Worm (Caenorhabditis elegans) whole organism, L4/young adult: Measurements from ENCODE around the gene srw-101.

Experiments used
- W03F9.2 ChIP-seq: fragments of 150-350 bp; optimal IDR thresholded peaks from 2 replicates; lab custom pipeline; 2014; ENCODE audit warnings: missing biosample characterization, missing genetic modification characterization
- dao-5 ChIP-seq: sonication (generic microtip); optimal IDR thresholded peaks from 2 replicates; lab custom pipeline; 2016; ENCODE audit warnings: missing genotype, missing genetic modification characterization, moderate library complexity, missing compliant biosample characterization
- him-1 ChIP-seq: sonication (generic microtip); optimal IDR thresholded peaks from 2 replicates; lab custom pipeline; 2016; ENCODE audit warnings: missing genotype, missing genetic modification reagents, missing genetic modification characterization, missing compliant biosample characterization

Gene srw-101

DNA sequence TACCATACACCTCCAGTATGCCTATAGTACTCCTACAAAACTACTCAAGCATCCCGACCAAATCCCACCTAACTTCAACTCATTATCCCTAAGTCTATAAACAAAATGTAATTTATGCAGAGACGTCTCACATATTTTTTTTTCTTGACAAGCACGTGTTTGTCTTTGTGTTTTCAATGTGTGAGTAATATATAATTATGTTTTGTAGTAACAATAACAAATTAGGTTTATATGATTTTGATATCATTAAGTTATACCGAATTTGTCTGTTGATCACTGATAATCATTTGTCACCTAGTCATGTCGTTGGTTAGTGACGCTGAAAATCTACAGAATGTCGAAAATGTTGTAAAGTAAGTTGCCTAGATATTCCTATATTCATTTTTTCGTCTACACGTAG, 2.1 kb upstream of the srw-101 start, which contains the start of gene srw-102:
srw-102 (plus strand) TSS at position 301 of the 400 bp plus-strand sequence.
- TF ChIP-seq him-1 (tag; lab: Kevin White, UChicago) (no peak), dao-5 (tag; lab: Kevin White, UChicago) (no peak), W03F9.2 (tag; lab: Kevin White, UChicago) (no peak)

DNA sequence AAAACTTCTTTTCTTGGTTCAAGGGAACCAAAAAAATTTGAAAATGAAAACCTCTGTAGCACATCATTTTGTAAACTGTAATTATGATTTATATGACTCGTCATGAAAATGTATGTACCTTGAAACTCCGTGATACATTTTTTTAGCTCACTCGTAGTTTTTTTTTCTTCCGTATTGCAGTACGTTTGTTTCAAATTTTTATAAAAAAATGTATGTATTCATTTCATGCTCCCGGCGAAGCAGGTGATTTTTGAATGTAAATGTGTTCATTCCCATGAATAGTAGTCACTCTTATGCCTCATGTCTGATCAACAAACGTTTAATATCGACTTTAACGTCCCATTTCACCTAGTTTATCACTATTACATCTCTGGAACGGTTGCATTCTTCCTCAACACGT, 3.3 kb downstream of the srw-101 start, which contains the start of gene sri-27:
sri-27 (plus strand) TSS at position 301 of the 400 bp plus-strand sequence.
- TF ChIP-seq him-1 (tag; lab: Kevin White, UChicago) (no peak), W03F9.2 (tag; lab: Kevin White, UChicago) (no peak), dao-5 (tag; lab: Kevin White, UChicago) (no peak)

DNA sequence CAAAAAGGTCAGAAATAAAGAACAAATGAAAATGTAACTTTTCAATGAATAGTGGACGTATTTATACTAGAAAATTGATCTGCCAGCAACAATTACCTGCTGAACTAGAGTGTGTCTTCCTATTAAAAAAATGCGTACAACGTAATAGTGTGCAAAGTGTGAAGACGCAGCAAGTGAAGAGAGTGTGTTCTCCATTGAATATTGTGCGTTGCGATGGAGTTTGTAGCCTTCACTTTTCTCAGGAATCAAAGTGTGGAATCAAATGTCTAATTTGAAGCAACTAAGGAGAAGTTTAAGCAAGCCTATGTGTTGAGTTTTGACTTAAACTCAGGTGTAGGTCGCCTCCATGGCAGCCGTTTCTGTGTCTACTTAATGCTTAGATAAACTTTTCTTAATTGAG, 9.9 kb downstream of the srw-101 start, which contains the start of gene gst-21:
gst-21 (minus strand) TSS at position 101 of the 400 bp plus-strand sequence.
- TF ChIP-seq W03F9.2 (tag; lab: Kevin White, UChicago) (no peak), dao-5 (tag; lab: Kevin White, UChicago) (no peak), him-1 (tag; lab: Kevin White, UChicago) (no peak)

DNA sequence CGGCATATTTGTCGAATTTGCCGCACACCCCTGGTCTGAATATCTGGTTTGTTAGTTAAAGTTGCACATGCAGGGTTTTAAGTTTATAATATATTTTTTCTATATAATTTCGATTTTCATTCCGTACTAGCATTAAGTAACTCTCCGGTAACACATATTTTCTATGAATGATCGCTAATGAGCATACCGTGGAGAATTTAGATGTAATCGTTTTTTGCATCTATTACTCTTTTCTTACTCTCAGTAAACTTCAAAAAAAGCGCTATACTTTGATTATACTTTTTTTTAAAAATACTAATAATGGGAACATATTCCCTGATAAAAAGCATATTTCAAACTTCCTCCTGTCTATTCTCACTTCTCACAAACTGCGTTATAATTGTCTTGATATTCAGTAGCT, 12.5 kb downstream of the srw-101 start, which contains the start of gene str-160:
str-160 (plus strand) TSS at position 301 of the 400 bp plus-strand sequence.
- no peak for TF ChIP-seq dao-5 (tag; lab: Kevin White, UChicago)
- TF ChIP-seq him-1 (tag; lab: Kevin White, UChicago): no peak
- no peak for TF ChIP-seq W03F9.2 (tag; lab: Kevin White, UChicago)

DNA sequence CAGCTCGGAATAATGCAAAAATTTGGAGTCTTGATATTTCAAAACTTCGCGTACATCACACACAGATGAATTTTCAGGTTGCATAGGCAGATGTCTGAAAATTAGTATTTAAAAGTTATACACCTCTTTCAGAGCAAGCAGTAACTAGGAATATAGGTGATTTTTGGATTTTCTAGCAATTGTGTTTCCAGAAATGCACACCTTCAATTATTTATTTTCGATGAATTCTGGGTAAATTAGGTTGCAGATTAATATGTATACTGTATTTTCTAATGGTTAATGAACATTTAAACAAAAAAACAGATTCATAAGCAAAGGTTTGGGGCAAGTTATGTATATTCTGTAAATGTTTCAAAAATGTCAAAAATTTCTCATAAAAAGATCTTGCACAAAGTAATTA, 19.0 kb downstream of the srw-101 start, which contains the start of gene srab-25:
srab-25 (minus strand) TSS at position 101 of the 400 bp plus-strand sequence.
- TF ChIP-seq W03F9.2 (tag; lab: Kevin White, UChicago): no peak
- TF ChIP-seq dao-5 (tag; lab: Kevin White, UChicago): no peak
- no peak for TF ChIP-seq him-1 (tag; lab: Kevin White, UChicago)

DNA sequence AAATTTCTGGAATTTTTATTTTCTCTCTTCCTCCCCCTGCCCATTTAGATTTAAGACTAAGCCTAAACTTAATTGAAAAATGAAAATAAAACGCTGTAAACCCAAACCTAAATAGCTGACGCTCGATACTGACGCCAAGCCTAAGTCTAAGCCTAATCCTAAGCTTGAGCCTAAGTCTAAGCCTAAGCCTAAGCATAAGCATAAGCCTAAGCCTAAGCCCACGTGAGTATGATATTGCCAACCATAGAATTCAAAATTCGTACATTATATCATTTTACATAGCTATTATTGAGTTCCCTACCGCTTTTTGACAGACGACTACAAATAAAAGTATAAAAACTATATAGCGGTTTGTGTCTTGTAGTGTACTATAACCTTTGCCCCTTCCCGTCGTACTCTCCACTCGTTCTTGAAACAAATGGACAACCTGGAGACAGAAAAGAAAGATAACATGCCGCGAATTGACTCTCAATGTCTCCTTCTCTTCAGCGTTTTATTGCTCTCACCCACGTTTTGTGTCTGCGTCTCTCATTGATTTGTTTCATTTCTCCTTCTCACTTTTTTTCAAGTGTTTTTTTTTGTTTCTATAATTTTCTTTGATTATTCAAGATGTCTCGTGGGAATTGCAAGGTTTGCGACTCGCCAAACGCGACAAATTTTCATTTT, 21.3 kb downstream of the srw-101 start, which contains the start of gene nhr-256:
nhr-256 (plus strand) TSS at position 567 of the 666 bp plus-strand sequence.
- TF ChIP-seq W03F9.2 (tag; lab: Kevin White, UChicago): peak; percentile 80
- no peak for TF ChIP-seq him-1 (tag; lab: Kevin White, UChicago)

DNA sequence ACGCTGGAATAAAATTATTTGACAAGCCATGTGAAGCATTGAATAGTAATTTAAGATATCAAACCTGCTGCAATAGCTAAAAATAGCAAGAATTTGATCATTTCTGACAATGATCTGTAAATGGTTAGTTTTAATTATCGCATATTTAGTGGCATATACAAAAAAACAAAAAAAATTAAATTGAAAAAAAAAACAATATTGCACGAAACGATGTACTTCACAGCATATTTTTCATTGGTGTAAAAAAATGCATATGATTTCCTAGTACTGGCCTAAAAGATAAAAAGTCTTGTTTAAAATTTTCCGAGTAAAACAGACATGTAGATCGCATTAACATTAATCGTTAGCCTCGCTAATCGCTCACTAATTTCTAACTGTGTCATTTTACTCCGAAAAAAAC, 27.0 kb downstream of the srw-101 start, which contains the start of gene ZK697.8:
ZK697.8 (minus strand) TSS at position 101 of the 400 bp plus-strand sequence.
- TF ChIP-seq him-1 (tag; lab: Kevin White, UChicago) (no peak), dao-5 (tag; lab: Kevin White, UChicago) (no peak), W03F9.2 (tag; lab: Kevin White, UChicago) (no peak)

DNA sequence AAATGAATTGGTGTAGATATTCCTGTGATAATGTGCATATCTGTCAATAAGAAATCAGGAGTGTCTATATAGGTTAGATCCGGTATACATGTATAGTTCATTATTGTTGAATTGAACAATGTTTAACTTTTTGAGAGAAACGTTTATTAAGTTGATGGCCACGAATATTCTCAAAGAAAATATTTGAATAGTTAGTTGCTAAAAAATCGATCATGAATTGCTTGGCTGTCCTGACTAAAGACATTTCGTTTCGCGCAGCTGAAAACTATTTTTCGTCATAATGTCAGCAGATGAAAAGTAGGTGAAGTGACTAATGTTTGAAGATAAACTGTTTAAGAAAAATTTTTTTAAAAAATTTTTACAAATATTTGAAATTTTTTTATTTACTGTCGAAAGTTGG, 29.4 kb downstream of the srw-101 start, which contains the start of gene srh-199:
srh-199 (minus strand) TSS at position 101 of the 400 bp plus-strand sequence.
- no peak for TF ChIP-seq W03F9.2 (tag; lab: Kevin White, UChicago)
- no peak for TF ChIP-seq him-1 (tag; lab: Kevin White, UChicago)
- TF ChIP-seq dao-5 (tag; lab: Kevin White, UChicago): no peak

DNA sequence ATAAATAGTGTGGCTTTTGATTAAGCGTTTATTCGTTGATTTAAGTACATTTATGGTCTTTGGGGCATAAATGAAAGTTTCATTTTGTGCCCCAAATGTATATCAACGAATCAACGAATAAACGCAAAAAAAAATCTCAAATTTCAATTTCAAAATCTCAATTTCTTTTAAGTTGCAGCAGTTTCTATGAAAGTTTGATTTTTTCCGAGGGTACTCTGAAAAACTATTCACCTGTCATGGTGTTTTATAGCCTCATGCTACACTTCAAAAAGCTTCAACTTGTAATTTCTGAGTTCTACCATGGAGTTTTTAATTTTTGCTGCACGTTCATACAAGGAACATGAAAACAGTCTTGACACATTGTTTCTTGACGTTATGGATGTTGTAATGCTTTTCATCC, 30.4 kb downstream of the srw-101 start, which contains the start of gene ZK697.1:
ZK697.1 (plus strand) TSS at position 301 of the 400 bp plus-strand sequence.
- no peak for TF ChIP-seq dao-5 (tag; lab: Kevin White, UChicago)
- TF ChIP-seq him-1 (tag; lab: Kevin White, UChicago): no peak
- TF ChIP-seq W03F9.2 (tag; lab: Kevin White, UChicago): no peak

DNA sequence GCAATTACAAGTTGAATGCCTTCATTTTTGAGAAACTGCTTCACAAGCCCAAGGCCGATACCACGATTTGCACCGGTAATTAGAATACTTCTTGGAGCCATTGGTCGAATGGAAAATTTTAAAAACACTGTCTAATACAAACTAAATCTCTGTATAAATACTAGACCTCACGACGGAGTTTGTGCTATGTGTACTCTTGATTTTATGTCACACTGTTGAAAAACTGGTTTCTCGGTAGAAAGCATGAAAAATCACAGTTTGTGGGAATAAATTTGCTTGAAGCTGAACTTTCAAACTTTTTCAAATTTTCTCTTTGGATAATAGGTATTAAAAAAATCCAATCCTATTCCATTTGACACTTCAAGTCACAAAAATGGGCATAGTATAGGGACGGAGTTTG, 33.5 kb downstream of the srw-101 start, which contains the start of gene ZK697.14:
ZK697.14 (minus strand) TSS at position 101 of the 400 bp plus-strand sequence.
- TF ChIP-seq W03F9.2 (tag; lab: Kevin White, UChicago) (no peak), him-1 (tag; lab: Kevin White, UChicago) (no peak), dao-5 (tag; lab: Kevin White, UChicago) (no peak)

DNA sequence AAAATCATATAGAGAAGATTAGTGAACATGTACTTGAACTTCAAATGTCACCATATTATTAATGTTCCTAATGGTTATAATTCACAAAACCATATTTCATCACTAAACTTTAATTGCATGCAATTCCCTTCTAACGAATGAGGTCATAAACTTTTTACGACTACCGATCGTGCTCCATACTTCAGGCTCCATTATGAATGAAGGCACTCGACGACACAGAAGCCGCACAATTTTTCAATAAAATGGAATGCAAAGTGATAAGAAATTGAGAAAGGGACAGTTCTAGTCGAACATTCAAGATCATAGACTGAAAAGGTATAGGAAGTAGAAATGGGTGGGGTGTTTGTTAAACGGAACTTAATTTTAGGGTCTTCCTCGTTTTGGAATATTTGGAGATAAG, 34.0 kb downstream of the srw-101 start:
- TF ChIP-seq dao-5 (tag; lab: Kevin White, UChicago): no peak
- no peak for TF ChIP-seq him-1 (tag; lab: Kevin White, UChicago)
- TF ChIP-seq W03F9.2 (tag; lab: Kevin White, UChicago): no peak

DNA sequence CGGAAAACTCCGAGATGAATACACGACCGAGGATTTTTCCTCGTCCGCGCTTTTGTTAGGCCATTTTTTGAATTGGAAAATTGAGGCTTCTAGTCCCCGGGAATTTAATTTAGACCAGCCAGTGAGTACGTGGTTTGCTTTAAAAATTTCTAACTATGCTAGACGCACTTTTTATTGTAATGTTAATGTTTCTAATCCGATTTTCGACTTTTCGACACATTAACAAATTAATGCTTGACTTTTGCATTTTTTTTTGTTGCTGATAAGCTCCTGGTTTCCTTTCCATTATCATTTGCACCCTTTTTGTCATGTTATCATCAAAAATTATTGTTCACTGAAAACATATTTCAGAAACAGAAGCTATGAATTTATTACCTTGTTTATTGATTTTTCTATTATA, 34.8 kb downstream of the srw-101 start, which contains the start of gene clec-204:
clec-204 (plus strand) TSS at position 301 of the 400 bp plus-strand sequence.
- TF ChIP-seq him-1 (tag; lab: Kevin White, UChicago): no peak
- no peak for TF ChIP-seq dao-5 (tag; lab: Kevin White, UChicago)
- no peak for TF ChIP-seq W03F9.2 (tag; lab: Kevin White, UChicago)

DNA sequence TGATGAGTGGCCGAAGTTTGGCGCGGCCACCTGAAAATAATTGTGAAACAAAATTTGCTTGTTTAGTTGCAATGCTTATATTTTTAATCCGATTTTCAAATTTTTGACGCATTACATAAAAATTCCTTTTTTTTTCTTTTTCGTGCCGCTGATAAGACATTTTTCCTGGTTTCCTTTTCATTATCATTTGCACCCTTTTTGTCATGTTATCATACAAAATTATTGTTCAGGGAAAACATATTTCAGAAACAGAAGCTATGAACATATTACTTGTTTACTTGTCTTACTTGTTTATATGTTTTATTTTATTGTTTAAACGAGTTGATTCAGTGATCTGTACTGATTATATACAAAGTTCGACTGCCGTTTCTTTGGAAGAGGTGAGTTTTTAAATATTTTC, 38.6 kb downstream of the srw-101 start, which contains the start of gene clec-205:
clec-205 (plus strand) TSS at position 212 of the 400 bp plus-strand sequence.
- TF ChIP-seq him-1 (tag; lab: Kevin White, UChicago) (no peak), W03F9.2 (tag; lab: Kevin White, UChicago) (no peak), dao-5 (tag; lab: Kevin White, UChicago) (no peak)
